Worm (Caenorhabditis elegans): ENCODE measurements around the gene T25B2.4.

- TF ChIP-seq dmd-4 (tag; optimal IDR thresholded peaks at IDR 0.05; ENCODE audit: borderline replicate concordance) (no peak), rnt-1 (tag; optimal IDR thresholded peaks at IDR 0.05) (no peak), dve-1 (tag; optimal IDR thresholded peaks at IDR 0.05) (no peak), ceh-31 (tag; optimal IDR thresholded peaks at IDR 0.05) (no peak), ttx-3 (tag; optimal IDR thresholded peaks at IDR 0.05) (no peak), elt-2 (tag; optimal IDR thresholded peaks at IDR 0.05) (peak; percentile 29)
These were observed 38.5 kb downstream of the T25B2.4 start, which contains the start of gene lrch-1 for ce11 chrX:6216551-6216950.
